Fruit fly (Drosophila melanogaster): ENCODE measurements around the gene dos.

The dos gene

DNA sequence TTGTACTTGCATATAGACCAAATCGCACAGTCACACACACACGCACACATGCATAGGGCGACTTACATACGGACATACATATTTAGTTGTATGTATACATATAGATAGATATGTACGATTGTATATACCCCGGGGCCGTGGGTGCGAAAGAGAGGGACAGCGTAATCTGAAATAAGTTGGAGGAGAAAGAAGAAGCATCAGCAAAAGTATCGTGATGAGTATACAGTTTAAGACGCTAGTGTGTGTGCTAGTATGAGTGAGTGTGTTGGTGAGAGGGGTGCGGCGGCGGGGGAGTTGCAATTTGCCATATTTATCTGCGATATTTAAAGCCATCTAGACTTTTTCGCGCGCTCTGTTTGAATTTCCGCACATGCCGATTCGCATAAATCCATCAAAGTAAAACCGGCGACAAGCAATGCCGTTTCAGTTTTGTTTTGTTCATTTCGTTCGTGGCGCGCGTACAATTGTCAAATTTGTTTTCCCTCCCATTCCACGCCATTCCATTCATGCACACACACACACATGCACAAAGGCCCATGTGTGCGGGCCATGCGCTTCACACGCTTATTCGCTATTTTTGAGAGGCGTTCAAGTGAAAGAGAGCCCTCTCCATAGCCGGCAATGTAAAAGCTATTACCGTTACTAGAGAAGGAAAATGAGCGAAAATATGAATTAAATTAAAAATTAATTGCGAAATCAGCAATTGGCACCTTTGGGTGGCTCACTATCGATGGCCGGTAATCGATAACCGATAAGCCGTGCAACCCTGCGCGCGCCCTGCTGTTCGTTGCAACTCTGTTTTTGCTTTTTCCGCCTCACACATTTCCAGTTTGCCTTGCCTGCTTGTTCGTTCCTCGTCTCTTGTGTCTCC, 46.0 kb downstream of the dos start (continued):
- peak; percentile 74 for TF ChIP-seq CG10366 (GFP tag; IDR thresholded peaks at IDR 0.05)
- TF ChIP-seq Spps (tag; optimal IDR thresholded peaks at IDR 0.05), result peak; percentile 19
- TF ChIP-seq CG4707 (GFP tag; optimal IDR thresholded peaks at IDR 0.05), result peak; percentile 53
- TF ChIP-seq Bteb2 (GFP tag; optimal IDR thresholded peaks at IDR 0.05), result peak; percentile 79
- peak; percentile 71 for TF ChIP-seq CG1529 (GFP tag; optimal IDR thresholded peaks at IDR 0.05)
- peak; percentile 60 for TF ChIP-seq CG7556 (GFP tag; optimal IDR thresholded peaks at IDR 0.05)
- TF ChIP-seq gem (tag; optimal IDR thresholded peaks at IDR 0.05), result peak; percentile 52
- TF ChIP-seq hb (GFP tag; IDR thresholded peaks at IDR 0.05; ENCODE audit: partially characterized antibody), result peak; percentile 71; the same call in 2 of the 3 replicates
- peak; percentile 67 for TF ChIP-seq wdn (GFP tag; IDR thresholded peaks at IDR 0.05)
- peak; percentile 67 for TF ChIP-seq CG12299 (tag; optimal IDR thresholded peaks at IDR 0.05)
- peak; percentile 77 for TF ChIP-seq pfk (GFP tag; optimal IDR thresholded peaks at IDR 0.05)
- TF ChIP-seq CG10654 (GFP tag; optimal IDR thresholded peaks at IDR 0.05), result peak; percentile 68
- peak; percentile 49 for TF ChIP-seq CG2129 (GFP tag; IDR thresholded peaks at IDR 0.05; ENCODE audit: partially characterized antibody)
- TF ChIP-seq shn (GFP tag; optimal IDR thresholded peaks at IDR 0.05), result peak; percentile 68
- TF ChIP-seq CTCF (GFP tag; optimal IDR thresholded peaks at IDR 0.05), result peak; percentile 64
- peak; percentile 47 for TF ChIP-seq CG8924 (tag; optimal IDR thresholded peaks at IDR 0.05)
- TF ChIP-seq knrl (GFP tag; IDR thresholded peaks at IDR 0.05; ENCODE audit: partially characterized antibody), result peak; percentile 67; the same call in 2 of the 3 replicates
- peak; percentile 70 for TF ChIP-seq grau (tag; optimal IDR thresholded peaks at IDR 0.05)
- peak in 1 of 2 experiments; percentile 42 for TF ChIP-seq Eip74EF (GFP tag; optimal IDR thresholded peaks at IDR 0.05)
- TF ChIP-seq CG1024 (GFP tag; IDR thresholded peaks at IDR 0.05), result peak; percentile 62
- peak; percentile 82 for TF ChIP-seq CG3407 (GFP tag; optimal IDR thresholded peaks at IDR 0.05)
- peak; percentile 61 for TF ChIP-seq CG3163 (GFP tag; optimal IDR thresholded peaks at IDR 0.05)
- peak; percentile 61 for TF ChIP-seq Drgx (GFP tag; IDR thresholded peaks at IDR 0.05)
- TF ChIP-seq vnd (GFP tag; IDR thresholded peaks at IDR 0.05; ENCODE audit: partially characterized antibody), result peak; percentile 80
- TF ChIP-seq Dek (tag; optimal IDR thresholded peaks at IDR 0.05), result no peak
- peak; percentile 44; the same call in 1 of the 2 replicates for TF ChIP-seq ham (GFP tag; IDR thresholded peaks at IDR 0.05)
- TF ChIP-seq ap (GFP tag; IDR thresholded peaks at IDR 0.05), result 0 out of 2 replicates have a peak, but pooled peaks have one; percentile 20
- TF ChIP-seq kah (GFP tag; optimal IDR thresholded peaks at IDR 0.05), result no peak
- no peak for TF ChIP-seq CG4282 (GFP tag; optimal IDR thresholded peaks at IDR 0.05)
- peak; percentile 81 for TF ChIP-seq Atf6 (GFP tag; IDR thresholded peaks at IDR 0.05)
- TF ChIP-seq amos (GFP tag; IDR thresholded peaks at IDR 0.05; ENCODE audit: partially characterized antibody), result peak; percentile 79
- TF ChIP-seq disco-r (GFP tag; optimal IDR thresholded peaks at IDR 0.05), result peak; percentile 89
- peak; percentile 90 for TF ChIP-seq ash1 (GFP tag; optimal IDR thresholded peaks at IDR 0.05)
- TF ChIP-seq nmo (GFP tag; optimal IDR thresholded peaks at IDR 0.05), result peak; percentile 67
- peak; percentile 72 for TF ChIP-seq CG8478 (optimal IDR thresholded peaks at IDR 0.05)
- peak; percentile 56; the same call in 1 of the 2 replicates for TF ChIP-seq HLH3B (GFP tag; IDR thresholded peaks at IDR 0.05)
- TF ChIP-seq HLH4C (GFP tag; IDR thresholded peaks at IDR 0.05; ENCODE audit: partially characterized antibody), result peak; percentile 82
- peak; percentile 74 for TF ChIP-seq CG10274 (GFP tag; optimal IDR thresholded peaks at IDR 0.05)
- TF ChIP-seq cg (GFP tag; optimal IDR thresholded peaks at IDR 0.05), result peak; percentile 89
- peak; percentile 73; the same call in 3 of the 4 replicates for TF ChIP-seq chinmo (GFP tag; IDR thresholded peaks at IDR 0.05; ENCODE audit: partially characterized antibody)
- TF ChIP-seq zfh1 (GFP tag; IDR thresholded peaks at IDR 0.05), result peak; percentile 86
- peak; percentile 78 for TF ChIP-seq sug (tag; optimal IDR thresholded peaks at IDR 0.05)
- TF ChIP-seq CG1233 (GFP tag; optimal IDR thresholded peaks at IDR 0.05), result peak; percentile 85
- TF ChIP-seq nerfin-2 (GFP tag; IDR thresholded peaks at IDR 0.05; ENCODE audit: partially characterized antibody), result peak; percentile 70
- no peak for TF ChIP-seq CG6272 (GFP tag; IDR thresholded peaks at IDR 0.05)
- TF ChIP-seq CG6254 (GFP tag; optimal IDR thresholded peaks at IDR 0.05), result peak; percentile 69
- TF ChIP-seq H15 (GFP tag; IDR thresholded peaks at IDR 0.05), result peak; percentile 66; the same call in 2 of the 3 replicates
- TF ChIP-seq corto (GFP tag; optimal IDR thresholded peaks at IDR 0.05), result peak; percentile 82
